Fruit fly (Drosophila melanogaster): ENCODE results near the gene btsz.

Gene btsz

DNA sequence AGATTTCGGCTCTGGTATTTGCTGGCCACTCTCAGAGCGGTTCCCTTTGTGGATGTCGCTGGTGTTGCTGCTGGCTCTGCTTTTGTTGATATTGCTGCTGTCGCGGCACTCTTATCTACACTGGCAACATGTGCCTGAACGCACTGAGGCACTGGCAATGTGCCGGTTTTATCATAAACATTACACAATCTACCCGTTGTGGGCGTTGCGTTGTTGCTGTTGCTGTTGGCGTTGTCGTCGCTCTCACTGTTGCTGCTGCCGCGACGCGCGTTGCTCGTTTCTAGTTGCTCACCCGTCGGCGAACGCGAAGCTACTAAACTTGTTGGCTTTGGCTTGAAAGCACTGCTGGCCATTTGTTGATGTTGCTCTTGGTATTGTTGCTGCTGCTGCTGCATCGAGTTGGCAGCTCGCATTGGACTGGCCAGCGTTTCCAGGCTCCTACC lies 55.6 kb downstream of the btsz start (continued):
- TF ChIP-seq az2 (GFP tag; optimal IDR thresholded peaks at IDR 0.05) (no peak), CG14014 (GFP tag; IDR thresholded peaks at IDR 0.05) (peak; percentile 16; the same call in 1 of the 2 replicates), inv (GFP tag; IDR thresholded peaks at IDR 0.05; ENCODE audit: partially characterized antibody) (no peak), Lhr (GFP tag; optimal IDR thresholded peaks at IDR 0.05) (no peak), CG4328 (GFP tag; optimal IDR thresholded peaks at IDR 0.05) (no peak), CG1603 (tag; optimal IDR thresholded peaks at IDR 0.05) (no peak), sug (tag; optimal IDR thresholded peaks at IDR 0.05) (no peak), CG12659 (GFP tag; optimal IDR thresholded peaks at IDR 0.05) (peak; percentile 6), Dref (GFP tag; IDR thresholded peaks at IDR 0.05) (no peak), crol (GFP tag; IDR thresholded peaks at IDR 0.05) (no peak), hkb (optimal IDR thresholded peaks at IDR 0.05) (no peak), hkb (GFP tag; IDR thresholded peaks at IDR 0.05) (no peak), CG2712 (tag; optimal IDR thresholded peaks at IDR 0.05) (peak; percentile 9), Fer1 (GFP tag; optimal IDR thresholded peaks at IDR 0.05) (peak; percentile 55), sc (optimal IDR thresholded peaks at IDR 0.05) (no peak), sc (GFP tag; optimal IDR thresholded peaks at IDR 0.05) (no peak), schlank (tag; optimal IDR thresholded peaks at IDR 0.05) (no peak), CrebB (tag; optimal IDR thresholded peaks at IDR 0.05) (no peak), dmrt99B (tag; optimal IDR thresholded peaks at IDR 0.05) (peak; percentile 2), Xrp1 (GFP tag; IDR thresholded peaks at IDR 0.05) (no peak), nerfin-1 (tag; optimal IDR thresholded peaks at IDR 0.05) (no peak), CG7928 (GFP tag; optimal IDR thresholded peaks at IDR 0.05) (no peak), E2f1 (GFP tag; IDR thresholded peaks at IDR 0.05) (no peak), CG31441 (GFP tag; IDR thresholded peaks at IDR 0.05) (peak; percentile 24; the same call in 1 of the 2 replicates), Bdp1 (GFP tag; optimal IDR thresholded peaks at IDR 0.05) (no peak), CG8359 (GFP tag; optimal IDR thresholded peaks at IDR 0.05; ENCODE audit: borderline replicate concordance) (no peak), CG17912 (GFP tag; optimal IDR thresholded peaks at IDR 0.05) (no peak), sna (GFP tag; IDR thresholded peaks at IDR 0.05; ENCODE audit: partially characterized antibody) (no peak), rib (GFP tag; IDR thresholded peaks at IDR 0.05) (peak; percentile 20; the same call in 1 of the 2 replicates), CG18764 (GFP tag; optimal IDR thresholded peaks at IDR 0.05) (no peak), gcm2 (GFP tag; optimal IDR thresholded peaks at IDR 0.05) (no peak), ssp (GFP tag; IDR thresholded peaks at IDR 0.05) (no peak), CG13894 (tag; optimal IDR thresholded peaks at IDR 0.05) (peak; percentile 6), CG15269 (tag; optimal IDR thresholded peaks at IDR 0.05) (no peak), CG3838 (GFP tag; optimal IDR thresholded peaks at IDR 0.05) (peak; percentile 74), CG13287 (GFP tag; IDR thresholded peaks at IDR 0.05; ENCODE audit: partially characterized antibody) (peak; percentile 61), CG10274 (GFP tag; optimal IDR thresholded peaks at IDR 0.05) (no peak), Sin3A (optimal IDR thresholded peaks at IDR 0.05) (no peak), ro (GFP tag; IDR thresholded peaks at IDR 0.05) (no peak), CG9932 (GFP tag; IDR thresholded peaks at IDR 0.05) (no peak), CG11504 (tag; optimal IDR thresholded peaks at IDR 0.05) (peak; percentile 100), CG18599 (GFP tag; optimal IDR thresholded peaks at IDR 0.05) (peak; percentile 38), Spps (tag; optimal IDR thresholded peaks at IDR 0.05) (no peak), gcm (GFP tag; optimal IDR thresholded peaks at IDR 0.05) (no peak), Hmx (GFP tag; optimal IDR thresholded peaks at IDR 0.05) (no peak), pnt (GFP tag; optimal IDR thresholded peaks at IDR 0.05) (no peak), CG4854 (GFP tag; optimal IDR thresholded peaks at IDR 0.05) (no peak), Scr (GFP tag; IDR thresholded peaks at IDR 0.05; ENCODE audit: partially characterized antibody) (0 out of 2 replicates have a peak, but pooled peaks have one; percentile 7), Aef1 (GFP tag; IDR thresholded peaks at IDR 0.05) (peak; percentile 28; the same call in 1 of the 3 replicates), Hr78 (GFP tag; optimal IDR thresholded peaks at IDR 0.05) (no peak), prd (optimal IDR thresholded peaks at IDR 0.05) (no peak), prd (GFP tag; IDR thresholded peaks at IDR 0.05) (no peak)
